Worm (Caenorhabditis elegans): ENCODE measurements around the gene hpo-38.

DNA sequence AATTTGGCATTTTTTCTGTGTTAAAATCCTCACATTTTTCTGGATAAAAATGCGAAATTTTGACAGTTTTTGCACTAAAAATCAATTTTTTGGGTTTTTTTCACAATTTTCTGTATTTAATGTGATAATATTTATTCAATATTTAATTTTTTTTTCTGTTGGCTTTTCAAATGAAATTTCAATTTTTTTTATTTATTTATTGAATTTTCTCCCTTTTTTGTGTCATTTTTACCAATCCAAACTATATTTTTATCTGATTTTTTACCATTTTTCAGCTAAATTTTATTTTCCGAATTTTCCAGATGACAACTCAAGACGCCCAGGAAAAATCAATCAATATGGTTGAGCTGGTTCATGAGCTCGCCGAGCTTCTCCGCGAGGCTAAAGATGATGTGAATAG, 36.1 kb upstream of the hpo-38 start, which contains the start of gene F40G9.17:
- TF ChIP-seq him-1 (tag; optimal IDR thresholded peaks at IDR 0.05) (no peak), W03F9.2 (tag; optimal IDR thresholded peaks at IDR 0.05) (no peak)

Data from whole organism, L4/young adult.